Worm (Caenorhabditis elegans): ENCODE data around the gene drn-1.
A peak's percentile ranks its signal among the peaks of the same experiment; 100 is the strongest.

The drn-1 gene

ce11 chrII:5297718-5298117, 26.1 kb upstream of the drn-1 start:
- TF ChIP-seq elt-1 (tag; optimal IDR thresholded peaks at IDR 0.05) (peak; percentile 71), nhr-25 (tag; optimal IDR thresholded peaks at IDR 0.05) (peak; percentile 4), ceh-16 (tag; optimal IDR thresholded peaks at IDR 0.05) (no peak), egl-5 (tag; optimal IDR thresholded peaks at IDR 0.05) (no peak), lsy-12 (tag; optimal IDR thresholded peaks at IDR 0.05) (no peak), R02D3.7 (tag; optimal IDR thresholded peaks at IDR 0.05) (no peak)

- peak; percentile 21 for TF ChIP-seq nfya-1 (tag; optimal IDR thresholded peaks at IDR 0.05; ENCODE audit: insufficient read depth)
- TF ChIP-seq pha-4 (tag; optimal IDR thresholded peaks at IDR 0.05), result peak; percentile 33
- peak; percentile 42 for TF ChIP-seq lin-39 (tag; optimal IDR thresholded peaks at IDR 0.05)
- TF ChIP-seq nhr-25 (tag; optimal IDR thresholded peaks at IDR 0.05), result no peak
- no peak for TF ChIP-seq nhr-23 (tag; optimal IDR thresholded peaks at IDR 0.05)
- no peak for TF ChIP-seq daf-12 (tag; optimal IDR thresholded peaks at IDR 0.05)
- peak; percentile 15 for TF ChIP-seq egl-5 (tag; optimal IDR thresholded peaks at IDR 0.05)
- TF ChIP-seq hmg-11 (tag; optimal IDR thresholded peaks at IDR 0.05), result peak; percentile 52
- TF ChIP-seq nhr-43 (tag; optimal IDR thresholded peaks at IDR 0.05; ENCODE audit: poor library complexity, severe bottlenecking), result peak; percentile 43
These were observed 21.7 kb upstream of the drn-1 start, which contains the start of gene ZK622.1 for ce11 chrII:5293287-5293850. Gene ZK622.1, plus strand, starts transcription at chrII:5293800.

ce11 chrII:5292226-5292752, 20.6 kb upstream of the drn-1 start, which contains the start of gene ZK622.4:
Gene ZK622.4, plus strand, starts transcription at chrII:5292702.
- TF ChIP-seq mml-1 (tag; optimal IDR thresholded peaks at IDR 0.05) (no peak), nfya-1 (tag; optimal IDR thresholded peaks at IDR 0.05; ENCODE audit: insufficient read depth) (peak; percentile 49), lin-39 (tag; optimal IDR thresholded peaks at IDR 0.05) (peak; percentile 22), lin-15B (tag; optimal IDR thresholded peaks at IDR 0.05) (peak; percentile 7), pha-4 (tag; optimal IDR thresholded peaks at IDR 0.05) (peak; percentile 26), elt-1 (tag; optimal IDR thresholded peaks at IDR 0.05) (no peak), pqm-1 (tag; optimal IDR thresholded peaks at IDR 0.05) (peak; percentile 40), nhr-25 (tag; optimal IDR thresholded peaks at IDR 0.05) (peak; percentile 18), unc-62 (GFP tag; optimal IDR thresholded peaks at IDR 0.05) (no peak), skn-1 (tag; optimal IDR thresholded peaks at IDR 0.05) (no peak), mdl-1 (tag; optimal IDR thresholded peaks at IDR 0.05) (no peak), elt-2 (tag; optimal IDR thresholded peaks at IDR 0.05) (peak; percentile 52), elt-3 (tag; optimal IDR thresholded peaks at IDR 0.05) (no peak), nhr-23 (tag; optimal IDR thresholded peaks at IDR 0.05) (peak; percentile 48), fos-1 (tag; optimal IDR thresholded peaks at IDR 0.05) (no peak), ama-1 (optimal IDR thresholded peaks at IDR 0.05) (no peak), zag-1 (tag; optimal IDR thresholded peaks at IDR 0.05) (no peak), lsy-12 (tag; optimal IDR thresholded peaks at IDR 0.05) (peak; percentile 44), aly-2 (tag; optimal IDR thresholded peaks at IDR 0.05) (no peak), egl-5 (tag; optimal IDR thresholded peaks at IDR 0.05) (peak; percentile 35), nhr-43 (tag; optimal IDR thresholded peaks at IDR 0.05; ENCODE audit: poor library complexity, severe bottlenecking) (peak; percentile 58), ceh-16 (tag; optimal IDR thresholded peaks at IDR 0.05) (no peak), nhr-237 (tag; optimal IDR thresholded peaks at IDR 0.05) (no peak), sea-2 (GFP tag; optimal IDR thresholded peaks at IDR 0.05) (no peak), nhr-11 (tag; optimal IDR thresholded peaks at IDR 0.05) (no peak), fkh-10 (GFP tag; optimal IDR thresholded peaks at IDR 0.05) (peak; percentile 30), ztf-11 (tag; optimal IDR thresholded peaks at IDR 0.05) (no peak), tbx-2 (tag; optimal IDR thresholded peaks at IDR 0.05) (peak; percentile 25), R02D3.7 (tag; optimal IDR thresholded peaks at IDR 0.05) (no peak), unc-39 (tag; optimal IDR thresholded peaks at IDR 0.05) (no peak), eor-1 (tag; optimal IDR thresholded peaks at IDR 0.05) (no peak), hmg-11 (tag; optimal IDR thresholded peaks at IDR 0.05) (peak; percentile 88), egl-27 (tag; optimal IDR thresholded peaks at IDR 0.05) (no peak), ceh-9 (tag; optimal IDR thresholded peaks at IDR 0.05) (no peak), snpc-4 (tag; optimal IDR thresholded peaks at IDR 0.05) (no peak), ceh-82 (tag; optimal IDR thresholded peaks at IDR 0.05) (no peak)
